Worm (Caenorhabditis elegans): ENCODE data around the gene srt-8.

DNA sequence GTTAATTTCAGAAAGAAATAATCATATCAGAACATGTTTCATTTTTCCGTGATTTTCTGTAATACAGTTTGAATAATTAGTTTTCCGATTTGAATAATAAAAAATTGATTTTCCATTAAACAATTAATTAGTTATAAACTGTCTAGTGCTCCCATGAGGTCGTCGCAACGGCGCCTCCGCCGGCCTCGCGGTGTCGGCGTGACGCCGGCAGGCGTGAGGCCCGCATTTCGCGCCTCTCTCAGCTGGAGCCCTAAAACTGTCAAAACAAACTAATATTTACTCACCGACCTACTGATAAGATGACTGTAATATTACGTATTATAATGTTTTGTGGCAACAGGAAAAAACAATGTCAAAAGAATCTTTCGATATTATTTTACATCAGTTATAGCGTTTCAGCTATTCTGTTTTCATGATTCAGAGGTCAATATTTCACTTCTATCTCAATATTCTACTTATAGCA lies 47.0 kb downstream of the srt-8 start, which contains the start of gene F02C9.2:
- TF ChIP-seq madf-2 (tag; optimal IDR thresholded peaks at IDR 0.05) (no peak), pha-4 (tag; optimal IDR thresholded peaks at IDR 0.05) (no peak), ref-2 (tag; optimal IDR thresholded peaks at IDR 0.05) (no peak), odd-2 (tag; optimal IDR thresholded peaks at IDR 0.05) (no peak), pag-3 (tag; optimal IDR thresholded peaks at IDR 0.05; ENCODE audit: borderline replicate concordance) (no peak), ztf-16 (tag; optimal IDR thresholded peaks at IDR 0.05) (no peak)

All from whole organism, late embryonic.